Worm (Caenorhabditis elegans) whole organism, L3 larva: ENCODE results near the gene secs-1.

Source experiments
- aly-2 ChIP-seq: fragments of 150-350 bp; optimal IDR thresholded peaks from 2 replicates; lab custom pipeline; 2014; ENCODE audit warnings: missing biosample characterization, missing genetic modification characterization
- ceh-16 ChIP-seq: sonication (generic microtip); optimal IDR thresholded peaks from 2 replicates; lab custom pipeline; 2017; ENCODE audit warnings: missing biosample characterization, missing genetic modification characterization
- ceh-82 ChIP-seq: fragments of 150-350 bp; optimal IDR thresholded peaks from 2 replicates; lab custom pipeline; 2014; ENCODE audit warnings: missing biosample characterization, missing genetic modification characterization
- egl-27 ChIP-seq: sonication (generic microtip); optimal IDR thresholded peaks from 4 replicates; lab custom pipeline; 2017; ENCODE audit warnings: missing biosample characterization, missing genetic modification reagents, missing genetic modification characterization
- elt-3 ChIP-seq, 3 experiments: fragments of 150-350 bp in 1 of 3; sonication (generic microtip) in 2 of 3; optimal IDR thresholded peaks; 2 replicates in 2 of 3; 4 replicates in 1 of 3; lab custom pipeline; 2014 to 2017; ENCODE audit warnings: missing biosample characterization in 3 of 3, missing genetic modification characterization in 3 of 3
- nhr-237 ChIP-seq: fragments of 150-350 bp; optimal IDR thresholded peaks from 2 replicates; lab custom pipeline; 2014; ENCODE audit warnings: missing biosample characterization, missing genetic modification characterization
- skn-1 ChIP-seq: fragments of 150-350 bp; optimal IDR thresholded peaks from 2 replicates; lab custom pipeline; 2014; ENCODE audit warnings: missing biosample characterization, missing genetic modification characterization
- snpc-4 ChIP-seq: fragments of 150-350 bp; optimal IDR thresholded peaks from 2 replicates; lab custom pipeline; 2014; ENCODE audit warnings: missing biosample characterization, missing genetic modification characterization
- unc-39 ChIP-seq: sonication (generic microtip); optimal IDR thresholded peaks from 4 replicates; lab custom pipeline; 2017; ENCODE audit warnings: missing biosample characterization, missing genetic modification characterization
- unc-62 ChIP-seq: fragments of 150-350 bp; sonication (generic microtip); optimal IDR thresholded peaks from 4 replicates; lab custom pipeline; 2014; ENCODE audit warnings: missing biosample characterization, missing genetic modification reagents, missing genetic modification characterization
- ztf-11 ChIP-seq: fragments of 150-350 bp; optimal IDR thresholded peaks from 2 replicates; lab custom pipeline; 2014; ENCODE audit warnings: missing biosample characterization, missing genetic modification characterization

- TF ChIP-seq skn-1 = no peak
- TF ChIP-seq egl-27 = no peak
- no peak for TF ChIP-seq elt-3 (tag; optimal IDR thresholded peaks at IDR 0.05; lab: Kevin White, UChicago)
- no peak for TF ChIP-seq aly-2
- TF ChIP-seq snpc-4 (tag; lab: Kevin White, UChicago) = no peak
- no peak for TF ChIP-seq unc-39
- TF ChIP-seq unc-62 = no peak
- no peak for TF ChIP-seq ceh-82 (tag; lab: Kevin White, UChicago)
- TF ChIP-seq ztf-11 (tag; lab: Kevin White, UChicago) = no peak
- no peak for TF ChIP-seq ceh-16 (tag; lab: Kevin White, UChicago)
- TF ChIP-seq nhr-237 = no peak
Observed at ce11 chrV:10776528-10777055, 27.7 kb downstream of the secs-1 start, which contains the start of gene D1054.5.
